Fruit fly (Drosophila melanogaster): ENCODE results near the gene Trax.

The Trax gene

dm6 chr3R:15402654-15403053 lies 41.2 kb downstream of the Trax start:
- TF ChIP-seq vri (GFP tag; optimal IDR thresholded peaks at IDR 0.05) (peak; percentile 21), fkh (GFP tag; optimal IDR thresholded peaks at IDR 0.05) (peak; percentile 69), CG6276 (GFP tag; optimal IDR thresholded peaks at IDR 0.05) (no peak)

- no peak for TF ChIP-seq CG8632 (GFP tag; optimal IDR thresholded peaks at IDR 0.05)
- no peak for TF ChIP-seq fd85E (GFP tag; optimal IDR thresholded peaks at IDR 0.05)
- no peak for TF ChIP-seq net (GFP tag; optimal IDR thresholded peaks at IDR 0.05)
- no peak for TF ChIP-seq Hr4 (GFP tag; optimal IDR thresholded peaks at IDR 0.05)
- no peak for TF ChIP-seq Sox15 (GFP tag; optimal IDR thresholded peaks at IDR 0.05)
- no peak for TF ChIP-seq CG6276 (GFP tag; optimal IDR thresholded peaks at IDR 0.05)
- TF ChIP-seq CG3919 (GFP tag; optimal IDR thresholded peaks at IDR 0.05), result no peak
- no peak for TF ChIP-seq CG8119 (GFP tag; IDR thresholded peaks at IDR 0.05)
- TF ChIP-seq cyc (GFP tag; optimal IDR thresholded peaks at IDR 0.05), result no peak
- no peak for TF ChIP-seq eg (GFP tag; IDR thresholded peaks at IDR 0.05)
- no peak for TF ChIP-seq CG3032 (tag; optimal IDR thresholded peaks at IDR 0.05)
- TF ChIP-seq CG6792 (GFP tag; optimal IDR thresholded peaks at IDR 0.05), result no peak
These were observed 44.9 kb downstream of the Trax start for dm6 chr3R:15406393-15406792.

- TF ChIP-seq fkh (GFP tag; optimal IDR thresholded peaks at IDR 0.05), result peak; percentile 76
- TF ChIP-seq CG10631 (GFP tag; optimal IDR thresholded peaks at IDR 0.05), result no peak
These were observed 45.6 kb downstream of the Trax start, which contains the start of gene CG6125 for dm6 chr3R:15407020-15407501. TSS of gene CG6125 (minus strand) at chr3R:15407070.

dm6 chr3R:15408131-15408731 lies 46.7 kb downstream of the Trax start, which contains the start of gene Atx2:
TSS of gene Atx2 (plus strand) at chr3R:15408423.
- TF ChIP-seq CG10669 (GFP tag; optimal IDR thresholded peaks at IDR 0.05) (no peak), dac (GFP tag; optimal IDR thresholded peaks at IDR 0.05) (no peak), CG6276 (GFP tag; optimal IDR thresholded peaks at IDR 0.05) (no peak), Ets96B (tag; optimal IDR thresholded peaks at IDR 0.05) (no peak), fd59A (GFP tag; optimal IDR thresholded peaks at IDR 0.05) (no peak), Hr38 (GFP tag; optimal IDR thresholded peaks at IDR 0.05) (no peak), Eip78C (GFP tag) (peak; percentile 79), CG1621 (tag; optimal IDR thresholded peaks at IDR 0.05) (no peak), esn (GFP tag; optimal IDR thresholded peaks at IDR 0.05) (peak; percentile 36), Sox102F (GFP tag; optimal IDR thresholded peaks at IDR 0.05) (no peak), net (GFP tag; optimal IDR thresholded peaks at IDR 0.05) (no peak), CG16779 (tag; optimal IDR thresholded peaks at IDR 0.05) (no peak), dsx (GFP tag; optimal IDR thresholded peaks at IDR 0.05; ENCODE audit: poor library complexity, severe bottlenecking) (no peak), Eip93F (GFP tag; optimal IDR thresholded peaks at IDR 0.05) (no peak), svp (GFP tag) (peak; percentile 63), OdsH (GFP tag; optimal IDR thresholded peaks at IDR 0.05) (peak; percentile 32), CG15336 (GFP tag; IDR thresholded peaks at IDR 0.05) (no peak), Met (GFP tag; optimal IDR thresholded peaks at IDR 0.05) (peak; percentile 2), lz (GFP tag; optimal IDR thresholded peaks at IDR 0.05) (peak; percentile 38), CG10631 (GFP tag; optimal IDR thresholded peaks at IDR 0.05) (no peak), CG9139 (GFP tag; optimal IDR thresholded peaks at IDR 0.05) (no peak), spab (GFP tag; optimal IDR thresholded peaks at IDR 0.05) (no peak), Blimp-1 (GFP tag; optimal IDR thresholded peaks at IDR 0.05) (no peak), pdm3 (GFP tag; optimal IDR thresholded peaks at IDR 0.05) (peak; percentile 15), CG6808 (GFP tag; optimal IDR thresholded peaks at IDR 0.05) (no peak), CG11902 (GFP tag; optimal IDR thresholded peaks at IDR 0.05) (no peak), Sox14 (GFP tag; optimal IDR thresholded peaks at IDR 0.05) (peak; percentile 33), achi (GFP tag; optimal IDR thresholded peaks at IDR 0.05) (peak; percentile 22), CG6163 (GFP tag; IDR thresholded peaks at IDR 0.05) (no peak), acj6 (GFP tag; optimal IDR thresholded peaks at IDR 0.05) (no peak), cyc (GFP tag; optimal IDR thresholded peaks at IDR 0.05) (peak; percentile 18), Ets21C (GFP tag; optimal IDR thresholded peaks at IDR 0.05) (peak; percentile 3), CG11294 (GFP tag; IDR thresholded peaks at IDR 0.05) (no peak), Lpt (GFP tag; optimal IDR thresholded peaks at IDR 0.05) (no peak), topi (GFP tag; optimal IDR thresholded peaks at IDR 0.05) (peak; percentile 18)
